Worm (Caenorhabditis elegans): ENCODE results near the gene F14F8.8.
"Not testable (repeated sequence)": the region's sequence is repeated elsewhere in the genome, so short reads cannot be mapped to it uniquely, and the experiment has no call there.

DNA sequence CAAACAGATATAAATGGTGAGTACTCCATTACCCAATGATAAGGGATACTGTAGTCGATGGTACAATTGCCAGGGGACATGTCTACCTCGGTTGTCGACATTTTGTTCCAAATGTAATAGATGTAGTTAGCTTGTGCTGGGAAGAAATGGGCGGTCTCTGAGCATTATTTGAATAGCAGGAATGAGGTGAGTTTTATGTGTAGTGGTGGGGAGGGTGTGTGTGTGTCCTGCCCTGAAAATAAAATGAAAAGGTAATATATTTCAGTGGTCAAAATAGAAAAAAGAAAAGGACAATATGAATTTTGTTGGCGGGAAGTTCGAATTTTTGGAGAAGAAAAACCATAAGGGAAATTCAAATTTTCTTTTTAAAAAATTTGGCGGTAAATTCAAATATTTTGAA, 11.3 kb downstream of the F14F8.8 start, which contains the start of gene Y70C5B.2:
- TF ChIP-seq efl-1 (optimal IDR thresholded peaks at IDR 0.05); efl-1 (GFP tag; optimal IDR thresholded peaks at IDR 0.05 in 1 of 2); jun-1 (tag; optimal IDR thresholded peaks at IDR 0.05); dpl-1 (GFP tag; optimal IDR thresholded peaks at IDR 0.05); mef-2 (tag; optimal IDR thresholded peaks at IDR 0.05); lin-13 (GFP tag; optimal IDR thresholded peaks at IDR 0.05); nhr-12 (tag; optimal IDR thresholded peaks at IDR 0.05); skn-1 (tag; optimal IDR thresholded peaks at IDR 0.05); C34B4.2 (tag; optimal IDR thresholded peaks at IDR 0.05); unc-62 (GFP tag; optimal IDR thresholded peaks at IDR 0.05); elt-3 (tag; optimal IDR thresholded peaks at IDR 0.05); C16A3.4 (tag; optimal IDR thresholded peaks at IDR 0.05); zag-1 (tag; optimal IDR thresholded peaks at IDR 0.05): not testable (repeated sequence)

Measured in whole organism, L1 larva.